Fruit fly (Drosophila melanogaster): ENCODE measurements around the gene CG7564.

- TF ChIP-seq Pif1A (GFP tag; optimal IDR thresholded peaks at IDR 0.05): no peak
- TF ChIP-seq CG9948 (tag; optimal IDR thresholded peaks at IDR 0.05): no peak
- no peak for TF ChIP-seq Ets98B (GFP tag; IDR thresholded peaks at IDR 0.05)
- TF ChIP-seq CG13204 (GFP tag; optimal IDR thresholded peaks at IDR 0.05): no peak
- no peak for TF ChIP-seq gl (tag; optimal IDR thresholded peaks at IDR 0.05)
- no peak for TF ChIP-seq CG4496 (GFP tag; IDR thresholded peaks at IDR 0.05)
- TF ChIP-seq fd96Ca (GFP tag; IDR thresholded peaks at IDR 0.05): no peak
- TF ChIP-seq CG34367 (tag; optimal IDR thresholded peaks at IDR 0.05): no peak
- TF ChIP-seq EcR (GFP tag; optimal IDR thresholded peaks at IDR 0.05): no peak
- no peak for TF ChIP-seq CG8301 (tag; optimal IDR thresholded peaks at IDR 0.05)
- TF ChIP-seq Snoo (tag; optimal IDR thresholded peaks at IDR 0.05): no peak
- no peak for TF ChIP-seq rn (GFP tag; IDR thresholded peaks at IDR 0.05)
- no peak for TF ChIP-seq Pif1B (GFP tag; optimal IDR thresholded peaks at IDR 0.05)
Measured at dm6 chr3L:17535768-17536167, 21.7 kb downstream of the CG7564 start.
